Fruit fly (Drosophila melanogaster) Kc167 (cell line): ENCODE data around the gene CG31272.

Source experiments
- Myc ChIP-seq: fragments of >200 bp; optimal IDR thresholded peaks from 2 replicates; lab custom pipeline; 2017; ENCODE audit warnings: missing external identifiers
- Sin3A ChIP-seq: fragments of >200 bp; optimal IDR thresholded peaks from 2 replicates; lab custom pipeline; 2018; ENCODE audit warnings: missing external identifiers
- h ChIP-seq: fragments of >200 bp; optimal IDR thresholded peaks from 3 replicates; lab custom pipeline; 2018; ENCODE audit warnings: missing external identifiers
- insv ChIP-seq: fragments of >200 bp; optimal IDR thresholded peaks from 3 replicates; lab custom pipeline; 2018; ENCODE audit warnings: missing external identifiers
- psq ChIP-seq: fragments of >200 bp; optimal IDR thresholded peaks from 2 replicates; lab custom pipeline; 2017; ENCODE audit warnings: missing external identifiers
- ttk ChIP-seq: sonication (Bioruptor generic); optimal IDR thresholded peaks from 2 replicates; lab custom pipeline; 2017; ENCODE audit warnings: missing external identifiers

Gene CG31272

DNA sequence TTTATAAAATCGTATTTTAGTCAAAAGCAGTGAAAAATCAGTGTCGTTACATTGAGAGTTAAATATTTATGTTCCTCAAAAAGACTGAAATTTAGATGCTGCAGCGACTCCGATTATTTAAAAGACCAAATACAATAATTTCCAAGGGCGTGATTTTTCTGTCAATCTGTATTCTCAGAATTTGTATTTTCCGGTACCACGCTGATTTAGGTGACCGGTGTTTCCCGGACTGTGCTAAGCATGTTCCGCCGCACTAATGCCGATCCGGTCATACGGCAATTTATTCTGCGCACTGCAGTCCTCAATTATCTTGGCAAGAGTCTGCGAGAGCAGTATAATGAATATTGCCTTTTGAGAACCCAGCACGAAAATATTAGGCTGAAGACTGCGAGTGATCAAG lies 52.4 kb downstream of the CG31272 start, which contains the start of the genes CG31467 and CG14684:
CG31467 (minus strand) TSS at position 101 of the 400 bp plus-strand sequence.
CG14684 (plus strand) TSS at position 212 of the 400 bp plus-strand sequence.
- no peak for TF ChIP-seq ttk (lab: Kevin White, UChicago)
- no peak for TF ChIP-seq insv (lab: Kevin White, UChicago)
- TF ChIP-seq Sin3A (lab: Kevin White, UChicago): no peak
- no peak for TF ChIP-seq h
- no peak for TF ChIP-seq psq
- no peak for TF ChIP-seq Myc (lab: Kevin White, UChicago)
